Worm (Caenorhabditis elegans) whole organism, early embryonic: ENCODE measurements around the gene fbxa-164.

ENCODE experiments used
- B0310.2 ChIP-seq: sonication (generic microtip); optimal IDR thresholded peaks from 2 replicates; lab custom pipeline; 2016; ENCODE audit warnings: mild to moderate bottlenecking, missing genetic modification characterization, missing compliant biosample characterization
- F13C5.2 ChIP-seq: sonication (generic microtip); optimal IDR thresholded peaks from 2 replicates; lab custom pipeline; 2017; ENCODE audit warnings: mild to moderate bottlenecking, missing genetic modification characterization, inconsistent platforms, missing compliant biosample characterization
- aly-1 ChIP-seq: sonication (generic microtip); optimal IDR thresholded peaks from 2 replicates; lab custom pipeline; 2016; ENCODE audit warnings: missing genetic modification characterization, missing compliant biosample characterization
- ama-1 ChIP-seq: fragments of 150-350 bp; optimal IDR thresholded peaks from 2 replicates; lab custom pipeline; 2014
- ceh-13 ChIP-seq: fragments of 200-800 bp; sonication (Bioruptor generic); optimal IDR thresholded peaks from 2 replicates; lab custom pipeline; 2018; ENCODE audit warnings: mild to moderate bottlenecking, missing genetic modification characterization, missing compliant biosample characterization
- ceh-36 ChIP-seq: sonication (generic microtip); optimal IDR thresholded peaks from 2 replicates; lab custom pipeline; 2016; ENCODE audit warnings: missing genetic modification characterization, inconsistent platforms, missing compliant biosample characterization
- ets-7 ChIP-seq: sonication (generic microtip); optimal IDR thresholded peaks from 2 replicates; lab custom pipeline; 2016; ENCODE audit warnings: missing genotype, missing genetic modification characterization, missing compliant biosample characterization
- flt-1 ChIP-seq: fragments of 200-800 bp; sonication (Bioruptor generic); IDR thresholded peaks from 2 replicates; pipeline ENCODE4 v1.3.6; 2022; ENCODE audit warnings: missing genetic modification characterization, missing compliant biosample characterization
- hmbx-1 ChIP-seq: sonication (generic microtip); optimal IDR thresholded peaks from 2 replicates; lab custom pipeline; 2016; ENCODE audit warnings: mild to moderate bottlenecking, missing genetic modification characterization, missing compliant biosample characterization
- hmg-4 ChIP-seq: fragments of 200-800 bp; sonication (Bioruptor generic); optimal IDR thresholded peaks from 2 replicates; lab custom pipeline; 2018; ENCODE audit warnings: mild to moderate bottlenecking, missing genetic modification characterization, missing compliant biosample characterization
- hnd-1 ChIP-seq: sonication (generic microtip); optimal IDR thresholded peaks from 2 replicates; lab custom pipeline; 2016; ENCODE audit warnings: missing genetic modification characterization, missing compliant biosample characterization
- pes-1 ChIP-seq: fragments of 200-800 bp; sonication (Bioruptor generic); IDR thresholded peaks from 2 replicates; pipeline ENCODE4 v1.3.6; 2022; ENCODE audit warnings: missing genetic modification reagents, missing genetic modification characterization, missing compliant biosample characterization
- scrt-1 ChIP-seq: fragments of 200-800 bp; sonication (Bioruptor generic); IDR thresholded peaks from 2 replicates; pipeline ENCODE4 v1.3.6; 2022; ENCODE audit warnings: missing genetic modification characterization, missing compliant biosample characterization
- sea-1 ChIP-seq: fragments of 200-800 bp; sonication (Bioruptor generic); conservative IDR thresholded peaks from 2 replicates; pipeline ENCODE4 v1.3.6; 2022; ENCODE audit warnings: missing genetic modification characterization, missing compliant biosample characterization
- tbx-11 ChIP-seq: fragments of 200-800 bp; sonication (Bioruptor generic); IDR thresholded peaks from 2 replicates; pipeline ENCODE4 v1.3.6; 2022; ENCODE audit warnings: missing genetic modification characterization, missing compliant biosample characterization
- tbx-37 ChIP-seq: fragments of 200-800 bp; sonication (Bioruptor generic); conservative IDR thresholded peaks from 2 replicates; pipeline ENCODE4 v1.3.6; 2022; ENCODE audit warnings: missing genetic modification reagents, missing genetic modification characterization, missing compliant biosample characterization
- tra-4 ChIP-seq: sonication (generic microtip); optimal IDR thresholded peaks from 2 replicates; lab custom pipeline; 2017; ENCODE audit warnings: missing genetic modification characterization, missing compliant biosample characterization

fbxa-164 gene

ce11 chrII:1616382-1616781 lies 2.5 kb upstream of the fbxa-164 start, which contains the start of gene fbxa-165:
Gene fbxa-165 (minus strand): TSS chrII:1616482.
- no peak for TF ChIP-seq ets-7 (tag; lab: Kevin White, UChicago)

ce11 chrII:1610630-1611029 lies 3.2 kb downstream of the fbxa-164 start, which contains the start of gene fbxa-163:
Gene fbxa-163 (minus strand): TSS chrII:1610730.
- no peak for TF ChIP-seq hnd-1 (tag; lab: Kevin White, UChicago)
- no peak for TF ChIP-seq pes-1 (GFP tag; lab: Robert Waterston, UW)
- no peak for TF ChIP-seq tbx-37 (GFP tag; lab: Robert Waterston, UW)
- TF ChIP-seq ceh-36 (tag; lab: Kevin White, UChicago) = no peak
- TF ChIP-seq sea-1 (GFP tag; lab: Robert Waterston, UW) = no peak
- no peak for TF ChIP-seq hmg-4
- TF ChIP-seq B0310.2 (tag; lab: Kevin White, UChicago) = no peak
- no peak for TF ChIP-seq tra-4 (tag; lab: Kevin White, UChicago)
- TF ChIP-seq flt-1 (GFP tag; lab: Robert Waterston, UW) = no peak
- no peak for TF ChIP-seq aly-1 (tag; lab: Kevin White, UChicago)
- no peak for TF ChIP-seq tbx-11
- no peak for TF ChIP-seq ama-1
- TF ChIP-seq scrt-1 (GFP tag; lab: Robert Waterston, UW) = no peak

DNA sequence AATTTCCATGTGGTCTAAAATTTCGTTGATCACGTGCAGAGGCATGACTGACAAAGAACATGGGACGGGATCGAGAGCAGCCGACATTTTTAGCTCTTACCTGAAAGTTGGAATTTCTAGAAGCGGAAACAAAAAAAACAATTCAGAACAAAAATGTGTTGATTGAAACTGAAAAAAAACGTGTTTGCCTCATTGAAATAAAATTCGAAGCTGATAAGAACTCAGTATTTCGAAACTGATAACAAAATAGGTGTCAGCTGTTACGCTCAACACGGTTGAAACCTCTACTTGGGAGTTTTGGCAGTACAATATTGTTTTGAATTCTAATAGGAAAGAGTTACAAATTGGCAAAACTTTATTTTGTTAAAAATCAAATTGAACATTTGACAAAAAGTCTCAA lies 5.0 kb downstream of the fbxa-164 start:
- TF ChIP-seq tra-4 (tag; lab: Kevin White, UChicago) (no peak), hnd-1 (tag; lab: Kevin White, UChicago) (no peak), tbx-37 (GFP tag; lab: Robert Waterston, UW) (no peak), scrt-1 (GFP tag; lab: Robert Waterston, UW) (no peak), ama-1 (no peak), pes-1 (GFP tag; lab: Robert Waterston, UW) (no peak), tbx-11 (no peak), sea-1 (GFP tag; lab: Robert Waterston, UW) (no peak), F13C5.2 (no peak), flt-1 (GFP tag; lab: Robert Waterston, UW) (no peak), hmbx-1 (tag; lab: Kevin White, UChicago) (no peak), hmg-4 (no peak), ceh-13 (GFP tag; lab: Kevin White, UChicago) (no peak), ets-7 (tag; lab: Kevin White, UChicago) (no peak), B0310.2 (tag; lab: Kevin White, UChicago) (no peak)

ce11 chrII:1607575-1607974 lies 6.3 kb downstream of the fbxa-164 start:
- TF ChIP-seq sea-1 (GFP tag; lab: Robert Waterston, UW) (no peak), ets-7 (tag; lab: Kevin White, UChicago) (no peak), B0310.2 (tag; lab: Kevin White, UChicago) (no peak), hmg-4 (no peak), tbx-37 (GFP tag; lab: Robert Waterston, UW) (no peak), scrt-1 (GFP tag; lab: Robert Waterston, UW) (no peak), tra-4 (tag; lab: Kevin White, UChicago) (no peak), tbx-11 (no peak), flt-1 (GFP tag; lab: Robert Waterston, UW) (no peak)

ce11 chrII:1606079-1606478 lies 7.8 kb downstream of the fbxa-164 start, which contains the start of gene bath-33:
Gene bath-33 (minus strand): TSS chrII:1606179.
- TF ChIP-seq ets-7 (tag; lab: Kevin White, UChicago) (no peak), tra-4 (tag; lab: Kevin White, UChicago) (no peak), ceh-13 (GFP tag; lab: Kevin White, UChicago) (no peak), hmg-4 (no peak), flt-1 (GFP tag; lab: Robert Waterston, UW) (no peak), ama-1 (no peak), B0310.2 (tag; lab: Kevin White, UChicago) (no peak), ceh-36 (tag; lab: Kevin White, UChicago) (no peak), aly-1 (tag; lab: Kevin White, UChicago) (no peak), tbx-11 (no peak), scrt-1 (GFP tag; lab: Robert Waterston, UW) (no peak), pes-1 (GFP tag; lab: Robert Waterston, UW) (no peak), hnd-1 (tag; lab: Kevin White, UChicago) (no peak), hmbx-1 (tag; lab: Kevin White, UChicago) (no peak), tbx-37 (GFP tag; lab: Robert Waterston, UW) (no peak), F13C5.2 (no peak), sea-1 (GFP tag; lab: Robert Waterston, UW) (no peak)

- TF ChIP-seq flt-1 (GFP tag; lab: Robert Waterston, UW) (no peak), ceh-13 (GFP tag; lab: Kevin White, UChicago) (no peak), aly-1 (tag; lab: Kevin White, UChicago) (no peak), hnd-1 (tag; lab: Kevin White, UChicago) (no peak), scrt-1 (GFP tag; lab: Robert Waterston, UW) (no peak), ets-7 (tag; lab: Kevin White, UChicago) (no peak), ama-1 (no peak), sea-1 (GFP tag; lab: Robert Waterston, UW) (no peak), B0310.2 (tag; lab: Kevin White, UChicago) (no peak), tbx-11 (no peak), tra-4 (tag; lab: Kevin White, UChicago) (no peak), pes-1 (GFP tag; lab: Robert Waterston, UW) (no peak), F13C5.2 (no peak), hmbx-1 (tag; lab: Kevin White, UChicago) (no peak), tbx-37 (GFP tag; lab: Robert Waterston, UW) (no peak)
Measured at ce11 chrII:1605010-1605409, 8.9 kb downstream of the fbxa-164 start.

ce11 chrII:1603049-1603448 lies 10.8 kb downstream of the fbxa-164 start:
- TF ChIP-seq tbx-11 (no peak), sea-1 (GFP tag; lab: Robert Waterston, UW) (no peak), scrt-1 (GFP tag; lab: Robert Waterston, UW) (no peak), aly-1 (tag; lab: Kevin White, UChicago) (no peak), tra-4 (tag; lab: Kevin White, UChicago) (no peak), ets-7 (tag; lab: Kevin White, UChicago) (no peak), flt-1 (GFP tag; lab: Robert Waterston, UW) (no peak), hnd-1 (tag; lab: Kevin White, UChicago) (no peak), hmbx-1 (tag; lab: Kevin White, UChicago) (no peak), F13C5.2 (no peak), hmg-4 (no peak), tbx-37 (GFP tag; lab: Robert Waterston, UW) (no peak), B0310.2 (tag; lab: Kevin White, UChicago) (no peak), ama-1 (no peak), ceh-36 (tag; lab: Kevin White, UChicago) (no peak), ceh-13 (GFP tag; lab: Kevin White, UChicago) (no peak), pes-1 (GFP tag; lab: Robert Waterston, UW) (no peak)
